Fruit fly (Drosophila melanogaster): Measurements from ENCODE around the gene toc.

- no peak for TF ChIP-seq GATAd (GFP tag; optimal IDR thresholded peaks at IDR 0.05)
- no peak for TF ChIP-seq lola (GFP tag; optimal IDR thresholded peaks at IDR 0.05)
- peak; percentile 11 for TF ChIP-seq psq (GFP tag; optimal IDR thresholded peaks at IDR 0.05)
- TF ChIP-seq Hr78 (GFP tag; optimal IDR thresholded peaks at IDR 0.05), result no peak
- TF ChIP-seq brk (GFP tag; optimal IDR thresholded peaks at IDR 0.05), result no peak
- no peak for TF ChIP-seq dsf (GFP tag; optimal IDR thresholded peaks at IDR 0.05; ENCODE audit: borderline replicate concordance)
- TF ChIP-seq h (GFP tag; optimal IDR thresholded peaks at IDR 0.05), result peak; percentile 38
- no peak for TF ChIP-seq dmrt93B (GFP tag; optimal IDR thresholded peaks at IDR 0.05)
These were observed 85.6 kb downstream of the toc start for dm6 chr2L:3058772-3059623.

All from whole organism, wandering third instar larva.